Worm (Caenorhabditis elegans) whole organism, midembryonic: ENCODE results near the gene osm-9.

Experiments
- T22C8.4 ChIP-seq: fragments of 200-800 bp; sonication (Bioruptor generic); IDR thresholded peaks from 2 replicates; pipeline ENCODE4 v1.3.6; 2022; ENCODE audit warnings: missing genetic modification characterization, missing compliant biosample characterization
- cog-1 ChIP-seq: sonication (generic microtip); optimal IDR thresholded peaks from 2 replicates; lab custom pipeline; 2016; ENCODE audit warnings: missing genetic modification characterization, missing compliant biosample characterization
- flt-1 ChIP-seq: fragments of 200-800 bp; sonication (Bioruptor generic); IDR thresholded peaks from 2 replicates; pipeline ENCODE4 v1.3.6; 2022; ENCODE audit warnings: missing genetic modification characterization, missing compliant biosample characterization
- ztf-23 ChIP-seq: fragments of 200-800 bp; sonication (Bioruptor generic); IDR thresholded peaks from 2 replicates; pipeline ENCODE4 v1.3.6; 2022; ENCODE audit warnings: missing genetic modification reagents, missing genetic modification characterization, missing compliant biosample characterization
- ztf-29 ChIP-seq: fragments of 200-800 bp; sonication (Bioruptor generic); IDR thresholded peaks from 2 replicates; pipeline ENCODE4 v1.3.6; 2022; ENCODE audit warnings: missing genetic modification reagents, missing genetic modification characterization, missing compliant biosample characterization

- TF ChIP-seq ztf-29 (GFP tag; lab: Robert Waterston, UW) = no peak
- no peak for TF ChIP-seq T22C8.4
- TF ChIP-seq flt-1 (GFP tag; lab: Robert Waterston, UW) = no peak
- no peak for TF ChIP-seq ztf-23 (GFP tag; lab: Robert Waterston, UW)
- no peak for TF ChIP-seq cog-1 (tag; lab: Kevin White, UChicago)
These were observed 13.4 kb upstream of the osm-9 start for ce11 chrIV:3570612-3571011.
